Fruit fly (Drosophila melanogaster): ENCODE data around the gene wat.

Gene wat

DNA sequence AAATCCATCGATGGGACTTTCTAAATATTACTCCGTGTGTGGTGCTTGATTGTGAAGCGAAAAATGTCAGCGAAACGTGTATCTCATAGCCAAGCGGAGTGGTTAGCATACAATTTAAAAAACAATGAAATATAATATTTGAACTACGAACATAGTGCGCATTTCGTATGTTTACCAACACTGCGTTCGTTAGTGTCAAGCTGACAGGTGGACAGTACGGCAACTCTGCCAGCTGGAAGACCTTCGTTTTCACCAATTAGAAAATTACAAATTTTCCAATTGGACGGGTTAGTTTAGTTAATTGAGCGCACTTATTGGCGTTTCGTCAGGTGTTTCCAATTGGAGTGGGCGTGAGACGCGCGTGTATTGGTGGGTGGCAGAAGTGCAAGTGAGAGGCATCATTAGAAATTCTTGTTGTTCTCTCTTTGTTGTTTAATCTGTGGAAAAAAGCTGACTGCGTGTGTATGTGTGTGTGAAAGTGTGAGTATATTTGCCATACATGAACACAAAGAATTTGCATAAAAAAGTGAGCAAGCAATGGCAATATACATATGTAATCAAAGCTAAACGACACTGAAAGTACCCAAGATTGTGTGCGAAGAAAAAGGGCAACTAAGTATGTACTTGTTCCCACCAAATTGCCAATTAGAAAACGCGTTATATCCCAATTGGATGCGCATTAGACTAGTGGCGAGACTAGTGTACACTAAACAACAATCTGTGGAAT is 19.7 kb upstream of the wat start (continued):
- TF ChIP-seq CG13287 (GFP tag; IDR thresholded peaks at IDR 0.05; ENCODE audit: partially characterized antibody) (no peak; the same call in 1 of the 2 replicates), CG10543 (GFP tag; optimal IDR thresholded peaks at IDR 0.05) (no peak), CG7372 (GFP tag; IDR thresholded peaks at IDR 0.05) (no peak), esg (GFP tag; conservative IDR thresholded peaks at IDR 0.05) (no peak), hth (optimal IDR thresholded peaks at IDR 0.05) (no peak), ro (GFP tag; IDR thresholded peaks at IDR 0.05) (no peak), CG8478 (optimal IDR thresholded peaks at IDR 0.05) (no peak), ranshi (GFP tag; IDR thresholded peaks at IDR 0.05) (no peak), CG1832 (GFP tag; optimal IDR thresholded peaks at IDR 0.05) (no peak), CrebB (tag; optimal IDR thresholded peaks at IDR 0.05) (no peak), C15 (GFP tag; IDR thresholded peaks at IDR 0.05) (no peak), CG11695 (GFP tag; IDR thresholded peaks at IDR 0.05) (no peak), CG14667 (GFP tag; IDR thresholded peaks at IDR 0.05) (no peak), abd-A (tag; optimal IDR thresholded peaks at IDR 0.05) (no peak), hb (GFP tag; IDR thresholded peaks at IDR 0.05; ENCODE audit: partially characterized antibody) (no peak), so (GFP tag; IDR thresholded peaks at IDR 0.05) (no peak), Dll (GFP tag; IDR thresholded peaks at IDR 0.05; ENCODE audit: partially characterized antibody) (no peak; the same call in 3 of the 4 replicates), CG7786 (GFP tag; optimal IDR thresholded peaks at IDR 0.05) (peak; percentile 12), Mes4 (GFP tag; optimal IDR thresholded peaks at IDR 0.05) (no peak), usp (GFP tag; optimal IDR thresholded peaks at IDR 0.05) (no peak), CG14710 (tag; optimal IDR thresholded peaks at IDR 0.05) (no peak), CG8359 (GFP tag; optimal IDR thresholded peaks at IDR 0.05; ENCODE audit: borderline replicate concordance) (no peak), CoRest (tag; optimal IDR thresholded peaks at IDR 0.05) (peak; percentile 34), CG30403 (GFP tag; optimal IDR thresholded peaks at IDR 0.05) (peak; percentile 16), sens-2 (GFP tag; IDR thresholded peaks at IDR 0.05) (no peak), CG2120 (GFP tag; optimal IDR thresholded peaks at IDR 0.05) (peak; percentile 56), pho (GFP tag; optimal IDR thresholded peaks at IDR 0.05) (peak; percentile 44), Meics (GFP tag; optimal IDR thresholded peaks at IDR 0.05) (peak; percentile 24), schlank (tag; optimal IDR thresholded peaks at IDR 0.05) (no peak), CG8290 (GFP tag; optimal IDR thresholded peaks at IDR 0.05) (peak; percentile 39), CG8290 (tag; optimal IDR thresholded peaks at IDR 0.05) (peak; percentile 19 to 79), zf30C (GFP tag; optimal IDR thresholded peaks at IDR 0.05) (no peak), CG7839 (tag; optimal IDR thresholded peaks at IDR 0.05) (peak; percentile 6), Camta (GFP tag; optimal IDR thresholded peaks at IDR 0.05) (no peak), grau (tag; optimal IDR thresholded peaks at IDR 0.05) (no peak), knrl (GFP tag; IDR thresholded peaks at IDR 0.05; ENCODE audit: partially characterized antibody) (no peak), H15 (GFP tag; IDR thresholded peaks at IDR 0.05) (no peak), NFAT (GFP tag; IDR thresholded peaks at IDR 0.05) (no peak; the same call in 1 of the 2 replicates), Myb (GFP tag; optimal IDR thresholded peaks at IDR 0.05) (peak; percentile 10), CG5245 (GFP tag; optimal IDR thresholded peaks at IDR 0.05) (no peak), HHEX (GFP tag; optimal IDR thresholded peaks at IDR 0.05) (peak; percentile 30), lov (optimal IDR thresholded peaks at IDR 0.05) (no peak), lov (GFP tag; IDR thresholded peaks at IDR 0.05) (no peak), Kr (GFP tag; optimal IDR thresholded peaks at IDR 0.05) (no peak), CG12104 (GFP tag; optimal IDR thresholded peaks at IDR 0.05) (no peak), Scr (GFP tag; IDR thresholded peaks at IDR 0.05; ENCODE audit: partially characterized antibody) (no peak), MESR4 (GFP tag; optimal IDR thresholded peaks at IDR 0.05) (peak; percentile 26), CG17385 (GFP tag; optimal IDR thresholded peaks at IDR 0.05) (peak; percentile 39), gfzf (GFP tag; optimal IDR thresholded peaks at IDR 0.05) (no peak), ash1 (GFP tag; optimal IDR thresholded peaks at IDR 0.05) (no peak), CG1529 (GFP tag; optimal IDR thresholded peaks at IDR 0.05) (no peak)

Measured in whole organism, embryonic.